Worm (Caenorhabditis elegans) whole organism, L4 larva: ENCODE data around the gene nas-6.

Experiments used
- F10B5.3 ChIP-seq: sonication (generic microtip); optimal IDR thresholded peaks from 2 replicates; lab custom pipeline; 2016; ENCODE audit warnings: mild to moderate bottlenecking, missing genetic modification characterization, missing compliant biosample characterization
- R02D3.7 ChIP-seq: fragments of 150-350 bp; sonication (generic microtip); optimal IDR thresholded peaks from 3 replicates; lab custom pipeline; 2014; ENCODE audit warnings: missing biosample characterization, missing genetic modification characterization
- T26A8.4 ChIP-seq: fragments of 200-800 bp; sonication (Bioruptor generic); IDR thresholded peaks from 2 replicates; pipeline ENCODE4 v1.3.6; 2022; ENCODE audit warnings: missing genetic modification characterization, missing compliant biosample characterization
- aha-1 ChIP-seq: fragments of 150-350 bp; peaks from one replicate; lab custom pipeline; 2014; ENCODE audit warnings: missing biosample characterization, missing genetic modification characterization
- attf-4 ChIP-seq: sonication (generic microtip); optimal IDR thresholded peaks from 3 replicates; lab custom pipeline; 2017; ENCODE audit warnings: missing biosample characterization, missing genetic modification characterization
- ceh-28 ChIP-seq: fragments of 150-350 bp; optimal IDR thresholded peaks from 2 replicates; lab custom pipeline; 2014; ENCODE audit warnings: missing biosample characterization, missing genetic modification reagents, missing genetic modification characterization
- ceh-44 ChIP-seq: fragments of 200-800 bp; sonication (Bioruptor generic); IDR thresholded peaks from 2 replicates; pipeline ENCODE4 v1.3.6; 2022; ENCODE audit warnings: missing genetic modification reagents, missing genetic modification characterization, missing compliant biosample characterization
- ceh-62 ChIP-seq: sonication (generic microtip); optimal IDR thresholded peaks from 2 replicates; lab custom pipeline; 2017; ENCODE audit warnings: missing biosample characterization, missing genetic modification characterization
- cey-2 ChIP-seq: sonication (generic microtip); optimal IDR thresholded peaks from 3 replicates; lab custom pipeline; 2017; ENCODE audit warnings: missing genetic modification characterization, mild to moderate bottlenecking, missing compliant biosample characterization, antibody characterized with exemption, borderline replicate concordance; ENCODE audit not compliant: insufficient read depth
- ctbp-1 ChIP-seq: fragments of 200-800 bp; sonication (Bioruptor generic); IDR thresholded peaks from 2 replicates; pipeline ENCODE4 v1.3.6; 2022; ENCODE audit warnings: missing genetic modification reagents, missing genetic modification characterization, missing compliant biosample characterization
- daf-12 ChIP-seq: fragments of 150-350 bp; optimal IDR thresholded peaks from 2 replicates; lab custom pipeline; 2014; ENCODE audit warnings: missing biosample characterization, missing genetic modification reagents, missing genetic modification characterization
- daf-16 ChIP-seq, 3 experiments: sonication (generic microtip); optimal IDR thresholded peaks; 2 replicates each; lab custom pipeline; 2016 to 2017; ENCODE audit warnings: missing genetic modification characterization in 3 of 3, missing genetic modification reagents in 3 of 3, mild to moderate bottlenecking in 2 of 3, missing compliant biosample characterization in 2 of 3, missing biosample characterization in 1 of 3, moderate library complexity in 1 of 3
- dve-1 ChIP-seq: sonication (generic microtip); optimal IDR thresholded peaks from 2 replicates; lab custom pipeline; 2017; ENCODE audit warnings: antibody characterized with exemption, mild to moderate bottlenecking, missing genetic modification characterization, missing compliant biosample characterization; ENCODE audit not compliant: insufficient read depth
- egl-27 ChIP-seq: sonication (generic microtip); optimal IDR thresholded peaks from 3 replicates; lab custom pipeline; 2017; ENCODE audit warnings: missing biosample characterization, missing genetic modification reagents, missing genetic modification characterization
- egl-43 ChIP-seq: fragments of 200-800 bp; sonication (Bioruptor generic); IDR thresholded peaks from 2 replicates; pipeline ENCODE4 v1.3.6; 2022; ENCODE audit warnings: missing genetic modification reagents, missing genetic modification characterization, missing compliant biosample characterization
- fkh-10 ChIP-seq: fragments of 150-350 bp; optimal IDR thresholded peaks from 2 replicates; lab custom pipeline; 2014; ENCODE audit warnings: missing biosample characterization, missing genetic modification reagents, missing genetic modification characterization
- hlh-30 ChIP-seq: sonication (generic microtip); optimal IDR thresholded peaks from 2 replicates; lab custom pipeline; 2017; ENCODE audit warnings: antibody characterized with exemption, mild to moderate bottlenecking, missing genetic modification characterization, missing compliant biosample characterization; ENCODE audit not compliant: insufficient read depth
- hmg-1.1 ChIP-seq: fragments of 200-800 bp; sonication (Bioruptor generic); IDR thresholded peaks from 2 replicates; pipeline ENCODE4 v1.3.6; 2022; ENCODE audit warnings: missing genetic modification reagents, missing genetic modification characterization, missing compliant biosample characterization
- lim-7 ChIP-seq: fragments of 200-800 bp; sonication (Bioruptor generic); IDR thresholded peaks from 2 replicates; pipeline ENCODE4 v1.3.6; 2022; ENCODE audit warnings: missing genetic modification characterization, missing compliant biosample characterization
- lin-38 ChIP-seq: fragments of 200-800 bp; sonication (Bioruptor generic); IDR thresholded peaks from 2 replicates; pipeline ENCODE4 v1.3.6; 2022; ENCODE audit warnings: missing genetic modification reagents, missing genetic modification characterization, missing compliant biosample characterization
- madf-5 ChIP-seq, 2 experiments: fragments of 200-800 bp; sonication (Bioruptor generic); IDR thresholded peaks; 2 replicates each; pipeline ENCODE4 v1.3.6; 2022; ENCODE audit warnings: missing compliant biosample characterization in 2 of 2, missing genetic modification characterization in 2 of 2
- madf-9 ChIP-seq: fragments of 200-800 bp; sonication (Bioruptor generic); conservative IDR thresholded peaks from 2 replicates; pipeline ENCODE4 v1.3.6; 2022; ENCODE audit warnings: missing genetic modification reagents, missing genetic modification characterization, missing compliant biosample characterization
- mdl-1 ChIP-seq, 2 experiments: fragments of 150-350 bp in 1 of 2; sonication (generic microtip) in 1 of 2; optimal IDR thresholded peaks; 2 replicates each; lab custom pipeline; 2014 to 2017; ENCODE audit warnings: missing biosample characterization in 2 of 2, missing genetic modification characterization in 2 of 2
- mdt-29 ChIP-seq: fragments of 200-800 bp; sonication (Bioruptor generic); IDR thresholded peaks from 2 replicates; pipeline ENCODE4 v1.3.6; 2022; ENCODE audit warnings: missing genetic modification reagents, missing genetic modification characterization, missing compliant biosample characterization
- nhr-10 ChIP-seq: fragments of 150-350 bp; optimal IDR thresholded peaks from 2 replicates; lab custom pipeline; 2014; ENCODE audit warnings: missing biosample characterization, missing genetic modification characterization
- nhr-102 ChIP-seq: sonication (generic microtip); optimal IDR thresholded peaks from 2 replicates; lab custom pipeline; 2016; ENCODE audit warnings: mild to moderate bottlenecking, missing genetic modification characterization, moderate library complexity, missing compliant biosample characterization
- nhr-25 ChIP-seq: sonication (generic microtip); optimal IDR thresholded peaks from 2 replicates; lab custom pipeline; 2017; ENCODE audit warnings: missing genetic modification characterization, mild to moderate bottlenecking, missing compliant biosample characterization, antibody characterized with exemption, moderate library complexity, borderline replicate concordance; ENCODE audit not compliant: insufficient read depth
- nhr-28 ChIP-seq: fragments of 150-350 bp; optimal IDR thresholded peaks from 2 replicates; lab custom pipeline; 2014; ENCODE audit warnings: missing biosample characterization, missing genetic modification characterization
- nhr-41 ChIP-seq: fragments of 200-800 bp; sonication (Bioruptor generic); IDR thresholded peaks from 2 replicates; pipeline ENCODE4 v1.3.6; 2022; ENCODE audit warnings: missing genetic modification reagents, missing genetic modification characterization, missing compliant biosample characterization
- nhr-76 ChIP-seq: fragments of 150-350 bp; optimal IDR thresholded peaks from 2 replicates; lab custom pipeline; 2014; ENCODE audit warnings: missing biosample characterization, missing genetic modification characterization
- pha-4 ChIP-seq, 2 experiments: fragments of 150-350 bp in 1 of 2; fragments of 200-800 bp in 1 of 2; sonication (Bioruptor generic) in 1 of 2; IDR thresholded peaks in 1 of 2; optimal IDR thresholded peaks in 1 of 2; 2 replicates each; pipeline versions ENCODE4 v1.3.6 to Lab custom; 2014 to 2022; ENCODE audit warnings: missing genetic modification characterization in 2 of 2, missing genetic modification reagents in 2 of 2, missing biosample characterization in 1 of 2, missing compliant biosample characterization in 1 of 2
- rbr-2 ChIP-seq: sonication (generic microtip); optimal IDR thresholded peaks from 2 replicates; lab custom pipeline; 2016; ENCODE audit warnings: missing genotype, missing genetic modification characterization, missing compliant biosample characterization
- set-16 ChIP-seq: fragments of 200-800 bp; sonication (Bioruptor generic); IDR thresholded peaks from 2 replicates; pipeline ENCODE4 v1.3.6; 2022; ENCODE audit warnings: missing genetic modification reagents, missing genetic modification characterization, missing compliant biosample characterization
- snpc-1.2 ChIP-seq: fragments of 200-800 bp; sonication (Bioruptor generic); IDR thresholded peaks from 2 replicates; pipeline ENCODE4 v1.3.6; 2022; ENCODE audit warnings: missing genetic modification reagents, missing genetic modification characterization, missing compliant biosample characterization
- tag-97 ChIP-seq: fragments of 200-800 bp; sonication (Bioruptor generic); IDR thresholded peaks from 2 replicates; pipeline ENCODE4 v1.3.6; 2022; ENCODE audit warnings: missing genetic modification characterization, missing compliant biosample characterization
- tra-1 ChIP-seq: fragments of 200-800 bp; sonication (Bioruptor generic); IDR thresholded peaks from 2 replicates; pipeline ENCODE4 v1.3.6; 2022; ENCODE audit warnings: missing genetic modification reagents, missing genetic modification characterization, missing compliant biosample characterization
- unc-39 ChIP-seq: sonication (generic microtip); optimal IDR thresholded peaks from 2 replicates; lab custom pipeline; 2017; ENCODE audit warnings: missing biosample characterization, missing genetic modification characterization
- zag-1 ChIP-seq: fragments of 150-350 bp; optimal IDR thresholded peaks from 2 replicates; lab custom pipeline; 2014; ENCODE audit warnings: missing biosample characterization, missing genetic modification characterization

Gene nas-6

DNA sequence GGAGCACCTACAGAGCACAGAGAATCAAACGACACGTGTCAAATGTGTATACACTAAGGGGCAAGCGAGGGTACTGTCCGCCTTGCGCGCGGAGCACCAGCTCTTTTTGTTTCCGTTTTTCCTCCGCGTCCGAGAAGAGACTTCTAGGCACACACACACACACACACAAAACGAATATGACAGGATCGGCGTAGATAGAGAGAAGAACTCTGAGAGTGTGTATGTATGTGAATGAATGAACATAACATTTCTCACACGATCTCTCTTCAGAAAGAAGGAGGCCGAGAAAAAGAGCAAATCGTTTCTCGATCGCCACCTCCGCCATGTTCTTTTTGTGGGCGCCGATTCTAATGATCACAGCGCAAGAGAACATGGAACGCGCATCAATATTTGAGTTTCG lies at the start of gene nas-6:
Gene nas-6 (minus strand): TSS at position 101 of the 400 bp plus-strand sequence.
- TF ChIP-seq R02D3.7 (no peak), fkh-10 (GFP tag; lab: Kevin White, UChicago) (no peak), ceh-28 (no peak), dve-1 (tag; lab: Kevin White, UChicago) (no peak), daf-12 (tag; lab: Kevin White, UChicago) (no peak), tag-97 (GFP tag; lab: Robert Waterston, UW) (no peak), snpc-1.2 (no peak), egl-43 (GFP tag; lab: Robert Waterston, UW) (no peak), ceh-62 (tag; lab: Kevin White, UChicago) (no peak), madf-9 (GFP tag; lab: Robert Waterston, UW) (no peak)

DNA sequence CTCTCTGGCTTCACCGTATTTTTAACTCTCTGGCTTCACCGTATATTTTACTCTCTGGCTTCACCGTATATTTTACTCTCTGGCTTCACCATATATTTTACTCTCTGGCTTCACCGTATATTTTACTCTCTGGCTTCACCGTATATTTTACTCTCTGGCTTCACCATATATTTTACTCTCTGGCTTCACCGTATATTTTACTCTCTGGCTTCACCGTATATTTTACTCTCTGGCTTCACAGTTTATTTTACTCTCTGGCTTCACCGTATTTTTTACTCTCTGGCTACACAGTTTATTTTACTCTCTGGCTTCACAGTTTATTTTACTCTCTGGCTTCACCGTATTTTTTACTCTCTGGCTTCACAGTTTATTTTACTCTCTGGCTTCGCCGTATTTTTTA lies 2.1 kb upstream of the nas-6 start:
- TF ChIP-seq set-16 (GFP tag; lab: Robert Waterston, UW): peak; percentile 41; the same call in 1 of the 2 replicates

DNA sequence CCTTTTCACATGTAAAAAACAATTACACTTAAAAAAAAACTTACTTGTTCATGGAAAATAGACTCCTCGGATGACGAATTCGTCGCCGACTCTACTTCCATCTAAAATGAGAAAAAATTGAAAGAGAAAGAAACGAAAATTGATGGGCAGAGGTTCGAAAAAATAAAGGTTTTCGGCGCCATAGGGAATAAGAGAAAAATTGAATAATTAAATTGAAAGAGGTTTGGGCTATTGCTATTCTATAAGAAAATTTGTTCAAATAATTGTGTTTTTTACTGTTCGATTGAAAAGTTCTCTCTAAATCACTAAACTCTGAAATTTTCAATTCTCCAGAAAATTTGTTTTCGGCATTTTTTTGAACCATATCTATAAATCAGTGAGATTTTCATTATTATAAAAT lies 7.3 kb downstream of the nas-6 start, which contains the start of gene rabr-2:
Gene rabr-2 (minus strand): TSS at position 101 of the 400 bp plus-strand sequence.
- no peak for TF ChIP-seq ceh-44 (GFP tag; lab: Robert Waterston, UW)
- no peak for TF ChIP-seq dve-1 (tag; lab: Kevin White, UChicago)
- no peak for TF ChIP-seq tra-1 (GFP tag; lab: Robert Waterston, UW)
- TF ChIP-seq lim-7 (GFP tag; lab: Robert Waterston, UW): no peak
- TF ChIP-seq unc-39 (tag; lab: Kevin White, UChicago): no peak
- no peak for TF ChIP-seq daf-16 (GFP tag; optimal IDR thresholded peaks at IDR 0.05; lab: Kevin White, UChicago)
- TF ChIP-seq daf-16 (tag; optimal IDR thresholded peaks at IDR 0.05; lab: Kevin White, UChicago): no peak
- TF ChIP-seq egl-27 (tag; lab: Kevin White, UChicago): no peak
- TF ChIP-seq nhr-25 (tag; lab: Kevin White, UChicago): no peak
- no peak for TF ChIP-seq F10B5.3
- no peak for TF ChIP-seq lin-38 (GFP tag; lab: Robert Waterston, UW)
- no peak for TF ChIP-seq madf-5 (GFP tag; IDR thresholded peaks at IDR 0.05; lab: Robert Waterston, UW)
- no peak for TF ChIP-seq pha-4 (GFP tag; IDR thresholded peaks at IDR 0.05; lab: Robert Waterston, UW)
- TF ChIP-seq pha-4 (tag; optimal IDR thresholded peaks at IDR 0.05; lab: Kevin White, UChicago): no peak

DNA sequence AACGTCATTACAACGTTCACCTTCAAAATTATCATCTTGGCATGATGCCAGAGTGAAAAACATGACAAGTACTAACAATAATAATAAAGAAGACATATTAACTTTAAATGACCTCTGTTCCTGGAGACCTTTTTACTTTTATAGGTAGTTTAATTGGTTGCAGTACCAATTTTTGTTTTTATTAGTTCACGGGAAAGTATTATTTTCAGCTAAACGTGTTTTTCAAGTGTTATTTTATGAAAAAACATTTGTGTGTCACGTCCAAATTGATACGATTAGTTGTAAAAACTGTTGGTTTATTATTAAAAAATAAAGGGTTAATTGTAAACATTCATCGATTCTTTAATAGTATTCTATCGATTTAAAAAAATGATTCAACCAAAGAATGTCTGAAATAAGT lies 14.8 kb downstream of the nas-6 start, which contains the start of gene grl-24:
Gene grl-24 (minus strand): TSS at position 101 of the 400 bp plus-strand sequence.
- TF ChIP-seq nhr-102: no peak
- TF ChIP-seq aha-1 (tag; lab: Kevin White, UChicago): peak; percentile 82

DNA sequence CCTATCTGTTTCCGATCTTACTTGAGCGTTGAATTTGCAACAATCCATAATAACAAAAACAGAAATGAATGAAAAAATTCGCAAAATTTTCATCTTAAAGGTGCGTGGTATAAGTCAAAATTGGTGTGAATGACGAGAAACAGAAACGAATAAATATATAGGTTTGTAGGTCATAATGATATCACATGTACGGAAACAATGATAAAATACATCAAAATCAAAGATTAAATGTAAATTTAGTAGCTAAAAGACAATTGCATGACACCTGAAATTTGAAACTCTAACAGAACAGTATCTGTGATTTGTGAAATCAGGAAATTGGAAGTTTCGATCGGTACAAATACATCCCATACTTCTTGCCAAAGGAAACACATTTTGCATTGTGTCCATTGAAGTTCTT lies 15.3 kb downstream of the nas-6 start, which contains the start of gene F11E6.9:
Gene F11E6.9 (minus strand): TSS at position 101 of the 400 bp plus-strand sequence.
- TF ChIP-seq nhr-10 (tag; lab: Kevin White, UChicago) (no peak), zag-1 (tag; lab: Kevin White, UChicago) (no peak), nhr-76 (tag; lab: Kevin White, UChicago) (no peak), mdl-1 (tag; optimal IDR thresholded peaks at IDR 0.05; lab: Kevin White, UChicago) (no peak), T26A8.4 (GFP tag; lab: Robert Waterston, UW) (no peak)

DNA sequence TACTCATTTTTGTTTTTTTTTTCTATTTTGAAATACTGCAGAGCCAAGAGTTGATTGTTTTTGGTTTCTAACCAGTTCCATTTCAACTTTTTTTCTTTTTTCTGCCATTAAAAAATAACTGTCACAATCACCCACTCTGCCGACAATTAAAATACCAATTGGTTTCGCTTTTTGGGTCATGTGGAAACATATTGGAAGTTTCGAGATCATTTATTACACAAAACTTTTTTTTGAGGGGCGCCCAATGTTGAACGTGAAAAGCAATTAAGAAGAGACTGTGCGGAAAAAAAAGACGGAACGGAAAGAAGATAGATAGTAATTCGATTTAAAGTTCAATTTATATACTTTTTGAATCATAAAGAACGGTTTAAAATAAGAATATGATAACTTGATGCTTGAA lies 16.5 kb downstream of the nas-6 start:
- TF ChIP-seq attf-4 (tag; lab: Kevin White, UChicago): no peak
- no peak for TF ChIP-seq nhr-41 (GFP tag; lab: Robert Waterston, UW)
- TF ChIP-seq hlh-30 (tag; lab: Kevin White, UChicago): peak; percentile 40
- TF ChIP-seq tag-97 (GFP tag; lab: Robert Waterston, UW): no peak
- 0 out of 2 replicates have a peak, but pooled peaks have one; percentile 14 for TF ChIP-seq hmg-1.1 (GFP tag; lab: Robert Waterston, UW)
- 0 out of 2 replicates have a peak, but pooled peaks have one; percentile 18 for TF ChIP-seq mdt-29 (GFP tag; lab: Robert Waterston, UW)
- TF ChIP-seq ctbp-1 (GFP tag; lab: Robert Waterston, UW): peak; percentile 34; the same call in 1 of the 2 replicates
- TF ChIP-seq nhr-28 (tag; lab: Kevin White, UChicago): peak; percentile 1
- no peak for TF ChIP-seq tra-1 (GFP tag; lab: Robert Waterston, UW)
- TF ChIP-seq cey-2: peak; percentile 56
- peak; percentile 42 for TF ChIP-seq dve-1 (tag; lab: Kevin White, UChicago)
- no peak for TF ChIP-seq rbr-2 (tag; lab: Kevin White, UChicago)
